Fruit fly (Drosophila melanogaster) whole organism, embryonic: ENCODE measurements around the gene hook.
A peak's percentile ranks its signal among the peaks of the same experiment; 100 is the strongest.

Experiments
- Asciz ChIP-seq: fragments of 200-800 bp; sonication (Bioruptor generic); optimal IDR thresholded peaks from 2 replicates; lab custom pipeline; 2017; ENCODE audit warnings: missing biosample characterization, mild to moderate bottlenecking, missing genetic modification characterization, missing genetic modification reagents
- Atf6 ChIP-seq: fragments of 200-800 bp; sonication (Bioruptor generic); IDR thresholded peaks from 2 replicates; pipeline ENCODE4 v1.3.6; 2022; ENCODE audit warnings: missing biosample characterization, missing genetic modification characterization
- CG10543 ChIP-seq: fragments of 200-800 bp; sonication (Bioruptor generic); optimal IDR thresholded peaks from 3 replicates; lab custom pipeline; 2017; ENCODE audit warnings: missing biosample characterization, mild to moderate bottlenecking, missing genetic modification characterization, moderate library complexity
- CG11085 ChIP-seq: fragments of 200-800 bp; sonication (Bioruptor generic); IDR thresholded peaks from 2 replicates; pipeline ENCODE4 v1.3.6; 2022; ENCODE audit warnings: missing biosample characterization, missing genetic modification characterization
- CG12391 ChIP-seq: fragments of 200-800 bp; sonication (Bioruptor generic); optimal IDR thresholded peaks from 3 replicates; lab custom pipeline; 2018; ENCODE audit warnings: missing biosample characterization, mild to moderate bottlenecking, missing genetic modification characterization, moderate library complexity
- CG13123 ChIP-seq: fragments of 200-800 bp; sonication (Bioruptor generic); optimal IDR thresholded peaks from 2 replicates; lab custom pipeline; 2016; ENCODE audit warnings: missing biosample characterization, missing genetic modification characterization
- CG13894 ChIP-seq: fragments of 200-800 bp; sonication (Bioruptor generic); optimal IDR thresholded peaks from 3 replicates; lab custom pipeline; 2018; ENCODE audit warnings: missing biosample characterization, mild to moderate bottlenecking, missing genetic modification characterization, moderate library complexity
- CG1529 ChIP-seq: fragments of 200-800 bp; sonication (Bioruptor generic); optimal IDR thresholded peaks from 3 replicates; lab custom pipeline; 2018; ENCODE audit warnings: missing biosample characterization, missing genetic modification characterization
- CG15601 ChIP-seq: fragments of 200-800 bp; sonication (Bioruptor generic); optimal IDR thresholded peaks from 3 replicates; lab custom pipeline; 2019; ENCODE audit warnings: missing biosample characterization, mild to moderate bottlenecking, missing genetic modification characterization, moderate library complexity
- CG17361 ChIP-seq: fragments of 200-800 bp; sonication (Bioruptor generic); IDR thresholded peaks from 3 replicates; pipeline ENCODE4 v1.3.6; 2022; ENCODE audit warnings: missing biosample characterization, missing genetic modification characterization
- CG18599 ChIP-seq: fragments of 200-800 bp; sonication (Bioruptor generic); optimal IDR thresholded peaks from 3 replicates; lab custom pipeline; 2017; ENCODE audit warnings: missing biosample characterization, missing genetic modification characterization, mild to moderate bottlenecking, moderate library complexity, missing genetic modification reagents
- CG18619 ChIP-seq: fragments of 200-800 bp; sonication (Bioruptor generic); optimal IDR thresholded peaks from 3 replicates; lab custom pipeline; 2017; ENCODE audit warnings: missing biosample characterization, mild to moderate bottlenecking, missing genetic modification characterization
- CG31224 ChIP-seq: fragments of 200-800 bp; sonication (Bioruptor generic); IDR thresholded peaks from 2 replicates; pipeline ENCODE4 v1.3.6; 2022; ENCODE audit warnings: missing biosample characterization, missing genetic modification characterization
- CG31365 ChIP-seq: fragments of 200-800 bp; sonication (Bioruptor generic); optimal IDR thresholded peaks from 2 replicates; lab custom pipeline; 2018; ENCODE audit warnings: missing biosample characterization, mild to moderate bottlenecking, missing genetic modification characterization
- CG31441 ChIP-seq: fragments of 200-800 bp; sonication (Bioruptor generic); IDR thresholded peaks from 2 replicates; pipeline ENCODE4 v1.3.6; 2022; ENCODE audit warnings: missing biosample characterization, missing genetic modification characterization
- CG32772 ChIP-seq: fragments of 200-800 bp; sonication (Bioruptor generic); IDR thresholded peaks from 2 replicates; pipeline ENCODE4 v1.3.6; 2022; ENCODE audit warnings: missing biosample characterization, missing genetic modification characterization
- CG3838 ChIP-seq: fragments of 200-800 bp; sonication (Bioruptor generic); optimal IDR thresholded peaks from 3 replicates; lab custom pipeline; 2016; ENCODE audit warnings: missing biosample characterization, missing genetic modification characterization
- CG4617 ChIP-seq: fragments of 200-800 bp; sonication (Bioruptor generic); optimal IDR thresholded peaks from 3 replicates; lab custom pipeline; 2016; ENCODE audit warnings: missing biosample characterization, missing genetic modification characterization, borderline replicate concordance
- CG4707 ChIP-seq: fragments of 200-800 bp; sonication (Bioruptor generic); optimal IDR thresholded peaks from 2 replicates; lab custom pipeline; 2018; ENCODE audit warnings: missing biosample characterization, mild to moderate bottlenecking, missing genetic modification characterization, moderate library complexity
- CG6654 ChIP-seq: fragments of 200-800 bp; sonication (Bioruptor generic); optimal IDR thresholded peaks from 2 replicates; lab custom pipeline; 2017; ENCODE audit warnings: missing biosample characterization, mild to moderate bottlenecking, missing genetic modification characterization
- CG8388 ChIP-seq: fragments of 200-800 bp; sonication (Bioruptor generic); optimal IDR thresholded peaks from 2 replicates; lab custom pipeline; 2019; ENCODE audit warnings: missing biosample characterization, mild to moderate bottlenecking, missing genetic modification characterization, moderate library complexity
- CHES-1-like ChIP-seq: fragments of 200-800 bp; sonication (Bioruptor generic); optimal IDR thresholded peaks from 2 replicates; lab custom pipeline; 2016; ENCODE audit warnings: missing biosample characterization, missing genetic modification characterization
- D ChIP-seq, 2 experiments: fragments of 200-800 bp in 1 of 2; fragments of >200 bp in 1 of 2; sonication (Bioruptor generic) in 1 of 2; optimal IDR thresholded peaks; 2 replicates in 1 of 2; 3 replicates in 1 of 2; lab custom pipeline; 2017; ENCODE audit warnings: mild to moderate bottlenecking in 1 of 2, missing biosample characterization in 1 of 2, missing genetic modification characterization in 1 of 2, missing genetic modification reagents in 1 of 2
- Dip2 ChIP-seq: fragments of 200-800 bp; sonication (Bioruptor generic); IDR thresholded peaks from 2 replicates; pipeline ENCODE4 v1.3.6; 2022; ENCODE audit warnings: missing biosample characterization, missing genetic modification characterization
- Elba2 ChIP-seq: fragments of 200-800 bp; sonication (Bioruptor generic); optimal IDR thresholded peaks from 3 replicates; lab custom pipeline; 2016; ENCODE audit warnings: missing biosample characterization, missing genetic modification characterization
- Fer3 ChIP-seq: fragments of 200-800 bp; sonication (Bioruptor generic); optimal IDR thresholded peaks from 2 replicates; lab custom pipeline; 2018; ENCODE audit warnings: missing biosample characterization, mild to moderate bottlenecking, missing genetic modification characterization, moderate library complexity
- Hmx ChIP-seq: fragments of 200-800 bp; sonication (Bioruptor generic); optimal IDR thresholded peaks from 2 replicates; lab custom pipeline; 2016; ENCODE audit warnings: missing biosample characterization, missing genetic modification characterization
- Meics ChIP-seq: fragments of 200-800 bp; sonication (Bioruptor generic); optimal IDR thresholded peaks from 2 replicates; lab custom pipeline; 2017; ENCODE audit warnings: missing biosample characterization, mild to moderate bottlenecking, missing genetic modification characterization
- Mrtf ChIP-seq: fragments of 200-800 bp; sonication (Bioruptor generic); IDR thresholded peaks from 3 replicates; pipeline ENCODE4 v1.3.6; 2022; ENCODE audit warnings: missing biosample characterization, missing genetic modification characterization
- Poxn ChIP-seq: fragments of 200-800 bp; sonication (Bioruptor generic); IDR thresholded peaks from 2 replicates; pipeline ENCODE4 v1.3.6; 2022; ENCODE audit warnings: missing biosample characterization, missing genetic modification characterization
- Sry-β ChIP-seq: fragments of 200-800 bp; sonication (Bioruptor generic); optimal IDR thresholded peaks from 2 replicates; lab custom pipeline; 2018; ENCODE audit warnings: missing biosample characterization, mild to moderate bottlenecking, missing genetic modification characterization, moderate library complexity
- Sry-δ ChIP-seq: fragments of 200-800 bp; sonication (Bioruptor generic); optimal IDR thresholded peaks from 2 replicates; lab custom pipeline; 2016; ENCODE audit warnings: missing biosample characterization, missing genetic modification characterization
- Vsx1 ChIP-seq: fragments of 200-800 bp; sonication (Bioruptor generic); optimal IDR thresholded peaks from 2 replicates; lab custom pipeline; 2017; ENCODE audit warnings: missing biosample characterization, mild to moderate bottlenecking, missing genetic modification characterization, missing genetic modification reagents
- ara ChIP-seq: fragments of 200-800 bp; sonication (Bioruptor generic); IDR thresholded peaks from 2 replicates; pipeline ENCODE4 v1.3.6; 2022; ENCODE audit warnings: missing biosample characterization, missing genetic modification characterization
- bab2 ChIP-seq: fragments of 200-800 bp; sonication (Bioruptor generic); optimal IDR thresholded peaks from 2 replicates; lab custom pipeline; 2016; ENCODE audit warnings: missing biosample characterization, missing genetic modification characterization
- caup ChIP-seq: fragments of 200-800 bp; sonication (Bioruptor generic); optimal IDR thresholded peaks from 3 replicates; lab custom pipeline; 2017; ENCODE audit warnings: missing biosample characterization, mild to moderate bottlenecking, missing genetic modification characterization, moderate library complexity; ENCODE audit not compliant: severe bottlenecking
- cwo ChIP-seq: fragments of 200-800 bp; sonication (Bioruptor generic); optimal IDR thresholded peaks from 3 replicates; lab custom pipeline; 2017; ENCODE audit warnings: missing biosample characterization, missing genetic modification characterization, mild to moderate bottlenecking, moderate library complexity, missing genetic modification reagents
- dan ChIP-seq: fragments of 200-800 bp; sonication (Bioruptor generic); IDR thresholded peaks from 2 replicates; pipeline ENCODE4 v1.3.6; 2022; ENCODE audit warnings: missing biosample characterization, missing genetic modification characterization
- dysf ChIP-seq: fragments of 200-800 bp; sonication (Bioruptor generic); IDR thresholded peaks from 3 replicates; pipeline ENCODE4 v1.3.6; 2022; ENCODE audit warnings: missing biosample characterization, missing genetic modification characterization
- ems ChIP-seq: fragments of 200-800 bp; sonication (Bioruptor generic); optimal IDR thresholded peaks from 3 replicates; lab custom pipeline; 2016; ENCODE audit warnings: missing biosample characterization, missing genetic modification characterization
- fu2 ChIP-seq: fragments of 200-800 bp; sonication (Bioruptor generic); optimal IDR thresholded peaks from 2 replicates; lab custom pipeline; 2016; ENCODE audit warnings: missing biosample characterization, missing genetic modification characterization
- maf-S ChIP-seq: fragments of 200-800 bp; sonication (Bioruptor generic); optimal IDR thresholded peaks from 2 replicates; lab custom pipeline; 2016; ENCODE audit warnings: missing biosample characterization, missing genetic modification characterization
- nau ChIP-seq: fragments of 200-800 bp; sonication (Bioruptor generic); optimal IDR thresholded peaks from 3 replicates; lab custom pipeline; 2017; ENCODE audit warnings: missing biosample characterization, mild to moderate bottlenecking, missing genetic modification characterization, missing genetic modification reagents
- odd ChIP-seq: fragments of 200-800 bp; sonication (Bioruptor generic); optimal IDR thresholded peaks from 2 replicates; lab custom pipeline; 2017; ENCODE audit warnings: missing biosample characterization, mild to moderate bottlenecking, missing genetic modification characterization
- pros ChIP-seq: fragments of 200-800 bp; sonication (Bioruptor generic); optimal IDR thresholded peaks from 3 replicates; lab custom pipeline; 2019; ENCODE audit warnings: missing biosample characterization, mild to moderate bottlenecking, missing genetic modification characterization, moderate library complexity
- ro ChIP-seq: fragments of 200-800 bp; sonication (Bioruptor generic); IDR thresholded peaks from 2 replicates; pipeline ENCODE4 v1.3.6; 2022; ENCODE audit warnings: missing biosample characterization, missing genetic modification characterization
- shn ChIP-seq: fragments of 200-800 bp; sonication (Bioruptor generic); optimal IDR thresholded peaks from 3 replicates; lab custom pipeline; 2016; ENCODE audit warnings: missing biosample characterization, missing genetic modification characterization
- stwl ChIP-seq: fragments of 200-800 bp; sonication (Bioruptor generic); optimal IDR thresholded peaks from 3 replicates; lab custom pipeline; 2018; ENCODE audit warnings: missing biosample characterization, mild to moderate bottlenecking, missing genetic modification characterization, moderate library complexity
- tna ChIP-seq: fragments of 200-800 bp; sonication (Bioruptor generic); IDR thresholded peaks from 2 replicates; pipeline ENCODE4 v1.3.6; 2022; ENCODE audit warnings: missing biosample characterization, missing genetic modification characterization; ENCODE audit not compliant: partially characterized antibody
- vvl ChIP-seq: fragments of 200-800 bp; sonication (Bioruptor generic); IDR thresholded peaks from 2 replicates; pipeline ENCODE4 v1.3.6; 2022; ENCODE audit warnings: missing biosample characterization, missing genetic modification characterization
- wdn ChIP-seq: fragments of 200-800 bp; sonication (Bioruptor generic); IDR thresholded peaks from 2 replicates; pipeline ENCODE4 v1.3.6; 2022; ENCODE audit warnings: missing biosample characterization, missing genetic modification characterization

Gene hook

DNA sequence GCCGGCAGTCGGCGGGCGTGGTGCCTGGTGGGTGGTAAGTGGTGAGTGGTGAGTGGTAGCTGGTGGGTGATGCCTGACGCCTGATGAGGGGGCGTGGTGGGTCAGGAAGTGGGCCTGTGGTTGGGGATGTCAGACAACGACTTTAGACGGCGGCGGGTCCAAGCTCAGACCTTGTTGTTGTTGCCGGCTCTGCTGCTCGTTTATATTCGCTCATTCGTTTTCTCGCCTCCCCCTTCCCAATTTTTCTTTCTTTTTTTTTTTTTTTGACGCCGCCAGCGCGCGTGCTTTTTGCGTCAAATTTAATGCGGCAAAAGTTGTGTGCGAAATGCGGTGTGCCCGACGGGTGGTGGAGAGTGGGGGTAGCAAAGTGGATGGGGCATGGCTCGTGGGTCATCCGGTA is 13.7 kb downstream of the hook start (continued):
- TF ChIP-seq stwl (no peak), Mrtf (GFP tag; lab: Robert Waterston, UW) (no peak), Sry-β (GFP tag; lab: Kevin White, UChicago) (no peak), CG17361 (GFP tag; lab: Robert Waterston, UW) (no peak), ro (GFP tag; lab: Robert Waterston, UW) (no peak), pros (no peak), CG4617 (no peak), CG8388 (no peak), dan (no peak), cwo (GFP tag; lab: Kevin White, UChicago) (no peak), CG12391 (tag; lab: Kevin White, UChicago) (no peak), CG3838 (GFP tag; lab: Kevin White, UChicago) (no peak), CG11085 (GFP tag; lab: Robert Waterston, UW) (no peak), CG31224 (no peak), CG1529 (no peak), Atf6 (GFP tag; lab: Robert Waterston, UW) (no peak), D (optimal IDR thresholded peaks at IDR 0.05; lab: Kevin White, UChicago) (no peak), D (GFP tag; optimal IDR thresholded peaks at IDR 0.05; lab: Kevin White, UChicago) (no peak), Poxn (GFP tag; lab: Robert Waterston, UW) (no peak), CG13123 (no peak), Fer3 (tag; lab: Kevin White, UChicago) (no peak), CG6654 (no peak), maf-S (no peak), Hmx (GFP tag; lab: Kevin White, UChicago) (no peak), Elba2 (GFP tag; lab: Kevin White, UChicago) (no peak), ems (no peak), caup (GFP tag; lab: Kevin White, UChicago) (no peak), CG32772 (GFP tag; lab: Robert Waterston, UW) (0 out of 2 replicates have a peak, but pooled peaks have one; percentile 19), shn (GFP tag; lab: Kevin White, UChicago) (no peak), vvl (GFP tag; lab: Robert Waterston, UW) (no peak), tna (no peak), CG31441 (no peak), CG31365 (tag; lab: Kevin White, UChicago) (no peak), Sry-δ (GFP tag; lab: Kevin White, UChicago) (no peak), Vsx1 (no peak), Meics (GFP tag; lab: Kevin White, UChicago) (no peak), CHES-1-like (GFP tag; lab: Kevin White, UChicago) (no peak), CG18619 (no peak), CG4707 (GFP tag; lab: Kevin White, UChicago) (no peak), nau (GFP tag; lab: Kevin White, UChicago) (no peak), Dip2 (GFP tag; lab: Robert Waterston, UW) (no peak), odd (no peak), bab2 (GFP tag; lab: Kevin White, UChicago) (no peak), CG15601 (no peak), Asciz (no peak), dysf (GFP tag; lab: Robert Waterston, UW) (0 out of 3 replicates have a peak, but pooled peaks have one; percentile 3), wdn (GFP tag; lab: Robert Waterston, UW) (no peak), CG13894 (tag; lab: Kevin White, UChicago) (peak; percentile 25), CG18599 (GFP tag; lab: Kevin White, UChicago) (no peak), ara (GFP tag; lab: Robert Waterston, UW) (no peak), fu2 (no peak), CG10543 (GFP tag; lab: Kevin White, UChicago) (peak; percentile 34)
